Worm (Caenorhabditis elegans): ENCODE data around the gene F53F8.6.
A peak's percentile ranks its signal among the peaks of the same experiment; 100 is the strongest.

F53F8.6 gene

ce11 chrV:20727458-20727857, 23.4 kb downstream of the F53F8.6 start:
- no peak for TF ChIP-seq nhr-76 (tag; optimal IDR thresholded peaks at IDR 0.05)
- no peak for TF ChIP-seq flh-1 (GFP tag; optimal IDR thresholded peaks at IDR 0.05)
- no peak for TF ChIP-seq zip-8 (tag; optimal IDR thresholded peaks at IDR 0.05)
- TF ChIP-seq ztf-11 (tag; optimal IDR thresholded peaks at IDR 0.05), result no peak
- TF ChIP-seq pha-4 (tag; optimal IDR thresholded peaks at IDR 0.05), result no peak
- no peak for TF ChIP-seq unc-39 (tag; optimal IDR thresholded peaks at IDR 0.05)
- no peak for TF ChIP-seq lsy-2 (tag; optimal IDR thresholded peaks at IDR 0.05)
- TF ChIP-seq sem-2 (GFP tag; optimal IDR thresholded peaks at IDR 0.05), result no peak
- TF ChIP-seq unc-62 (GFP tag; optimal IDR thresholded peaks at IDR 0.05), result no peak
- no peak for TF ChIP-seq cnd-1 (tag; optimal IDR thresholded peaks at IDR 0.05)
- TF ChIP-seq ces-1 (GFP tag; optimal IDR thresholded peaks at IDR 0.05), result no peak
- no peak for TF ChIP-seq unc-120 (tag; optimal IDR thresholded peaks at IDR 0.05; ENCODE audit: poor library complexity, severe bottlenecking)
- no peak for TF ChIP-seq lin-13 (tag; optimal IDR thresholded peaks at IDR 0.05)
- TF ChIP-seq ceh-39 (tag; optimal IDR thresholded peaks at IDR 0.05), result no peak
- no peak for TF ChIP-seq sptf-1 (tag; optimal IDR thresholded peaks at IDR 0.05)
- TF ChIP-seq ceh-43 (GFP tag; optimal IDR thresholded peaks at IDR 0.05), result no peak
- no peak for TF ChIP-seq nhr-28 (tag; optimal IDR thresholded peaks at IDR 0.05)
- TF ChIP-seq nhr-12 (tag; optimal IDR thresholded peaks at IDR 0.05), result no peak

- TF ChIP-seq ceh-43 (GFP tag; optimal IDR thresholded peaks at IDR 0.05) (no peak), sem-2 (GFP tag; optimal IDR thresholded peaks at IDR 0.05) (no peak), unc-39 (tag; optimal IDR thresholded peaks at IDR 0.05) (no peak), cnd-1 (tag; optimal IDR thresholded peaks at IDR 0.05) (no peak), lin-32 (GFP tag; optimal IDR thresholded peaks at IDR 0.05) (no peak), lsy-2 (tag; optimal IDR thresholded peaks at IDR 0.05) (peak; percentile 5), mep-1 (tag; optimal IDR thresholded peaks at IDR 0.05) (peak; percentile 40), nhr-76 (tag; optimal IDR thresholded peaks at IDR 0.05) (no peak), unc-62 (GFP tag; optimal IDR thresholded peaks at IDR 0.05) (no peak), hlh-1 (tag; optimal IDR thresholded peaks at IDR 0.05) (no peak), bed-3 (GFP tag; optimal IDR thresholded peaks at IDR 0.05) (no peak), zip-8 (tag; optimal IDR thresholded peaks at IDR 0.05) (no peak), ztf-11 (tag; optimal IDR thresholded peaks at IDR 0.05) (no peak), lin-13 (tag; optimal IDR thresholded peaks at IDR 0.05) (no peak), ham-2 (GFP tag; optimal IDR thresholded peaks at IDR 0.05) (no peak), blmp-1 (tag; optimal IDR thresholded peaks at IDR 0.05) (no peak), sptf-1 (tag; optimal IDR thresholded peaks at IDR 0.05) (no peak), nhr-237 (tag; optimal IDR thresholded peaks at IDR 0.05) (no peak), snpc-4 (tag; optimal IDR thresholded peaks at IDR 0.05) (no peak), nhr-2 (tag; optimal IDR thresholded peaks at IDR 0.05) (no peak), unc-120 (tag; optimal IDR thresholded peaks at IDR 0.05; ENCODE audit: poor library complexity, severe bottlenecking) (peak; percentile 9), flh-1 (GFP tag; optimal IDR thresholded peaks at IDR 0.05) (no peak), nhr-12 (tag; optimal IDR thresholded peaks at IDR 0.05) (no peak), ceh-39 (tag; optimal IDR thresholded peaks at IDR 0.05) (no peak), nhr-28 (tag; optimal IDR thresholded peaks at IDR 0.05) (no peak), drap-1 (GFP tag; optimal IDR thresholded peaks at IDR 0.05) (no peak), mls-2 (tag; optimal IDR thresholded peaks at IDR 0.05) (peak; percentile 42), ces-1 (GFP tag; optimal IDR thresholded peaks at IDR 0.05) (no peak), ceh-83 (GFP tag; optimal IDR thresholded peaks at IDR 0.05) (no peak), pha-4 (tag; optimal IDR thresholded peaks at IDR 0.05) (peak; percentile 53)
Observed at ce11 chrV:20728763-20729350, 24.8 kb downstream of the F53F8.6 start, which contains the start of gene ipla-3. Gene ipla-3 (minus strand): TSS chrV:20729272.

- TF ChIP-seq mep-1 (tag; optimal IDR thresholded peaks at IDR 0.05) (no peak), mls-2 (tag; optimal IDR thresholded peaks at IDR 0.05) (no peak), elt-1 (tag; optimal IDR thresholded peaks at IDR 0.05; ENCODE audit: borderline replicate concordance, insufficient read depth) (no peak), cnd-1 (tag; optimal IDR thresholded peaks at IDR 0.05) (no peak), lin-13 (tag; optimal IDR thresholded peaks at IDR 0.05) (no peak), ceh-39 (tag; optimal IDR thresholded peaks at IDR 0.05) (no peak), elt-3 (tag; optimal IDR thresholded peaks at IDR 0.05) (no peak), M03D4.4 (tag; optimal IDR thresholded peaks at IDR 0.05) (no peak), nhr-28 (tag; optimal IDR thresholded peaks at IDR 0.05) (no peak), hlh-1 (tag; optimal IDR thresholded peaks at IDR 0.05) (no peak), snpc-4 (tag; optimal IDR thresholded peaks at IDR 0.05) (no peak), tbx-8 (GFP tag; optimal IDR thresholded peaks at IDR 0.05) (no peak), ztf-11 (tag; optimal IDR thresholded peaks at IDR 0.05) (no peak), ceh-83 (GFP tag; optimal IDR thresholded peaks at IDR 0.05) (no peak)
Observed at ce11 chrV:20731787-20732186, 27.8 kb downstream of the F53F8.6 start, which contains the start of gene srxa-1. Gene srxa-1 (plus strand): TSS chrV:20732087.
